Worm (Caenorhabditis elegans): ENCODE measurements around the gene nhr-248.

DNA sequence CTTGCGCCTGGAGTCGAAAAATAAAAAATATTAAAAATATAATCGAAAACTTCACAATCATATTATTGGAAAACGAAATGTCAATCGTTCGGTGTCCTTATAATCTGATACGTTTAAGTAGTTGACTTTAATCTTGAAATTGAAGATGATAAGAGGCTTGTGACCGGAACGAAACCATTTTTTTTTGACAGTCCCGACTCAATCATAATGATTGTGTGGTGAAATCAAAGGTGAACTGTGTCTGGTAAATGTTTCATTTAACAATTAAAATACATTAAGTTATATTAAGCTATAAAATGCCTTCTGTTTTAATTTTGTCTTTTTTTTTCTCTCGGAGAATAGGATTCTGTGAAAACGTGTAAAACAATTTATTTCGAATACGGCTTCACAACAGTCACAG, 26.5 kb downstream of the nhr-248 start, which contains the start of gene T05E12.3:
- TF ChIP-seq unc-62 (GFP tag; optimal IDR thresholded peaks at IDR 0.05) (no peak), lin-39 (tag; optimal IDR thresholded peaks at IDR 0.05) (no peak)

All from whole organism, L2 larva.